Worm (Caenorhabditis elegans) whole organism, late embryonic: Measurements from ENCODE around the gene F22B5.10.

ENCODE experiments used
- C08G9.2 ChIP-seq: sonication (generic microtip); optimal IDR thresholded peaks from 2 replicates; lab custom pipeline; 2016; ENCODE audit warnings: mild to moderate bottlenecking, missing genetic modification characterization, moderate library complexity, missing compliant biosample characterization
- C38D4.7 ChIP-seq: fragments of 200-800 bp; sonication (Bioruptor generic); optimal IDR thresholded peaks from 2 replicates; lab custom pipeline; 2018; ENCODE audit warnings: mild to moderate bottlenecking, missing genetic modification characterization, moderate library complexity, missing compliant biosample characterization
- F13H6.1 ChIP-seq: sonication (generic microtip); optimal IDR thresholded peaks from 2 replicates; lab custom pipeline; 2016; ENCODE audit warnings: missing genetic modification characterization, missing compliant biosample characterization
- K02D7.2 ChIP-seq: sonication (generic microtip); optimal IDR thresholded peaks from 2 replicates; lab custom pipeline; 2017; ENCODE audit warnings: mild to moderate bottlenecking, missing genetic modification characterization, missing compliant biosample characterization
- T23F11.4 ChIP-seq: fragments of 200-800 bp; sonication (Bioruptor generic); optimal IDR thresholded peaks from 2 replicates; lab custom pipeline; 2018; ENCODE audit warnings: mild to moderate bottlenecking, missing genetic modification characterization, missing compliant biosample characterization
- Y22D7AL.16 ChIP-seq: sonication (generic microtip); optimal IDR thresholded peaks from 2 replicates; lab custom pipeline; 2016; ENCODE audit warnings: missing genetic modification characterization, missing compliant biosample characterization
- ahr-1 ChIP-seq: sonication (generic microtip); optimal IDR thresholded peaks from 2 replicates; lab custom pipeline; 2016; ENCODE audit warnings: missing genetic modification characterization, missing compliant biosample characterization
- ceh-18 ChIP-seq: sonication (generic microtip); optimal IDR thresholded peaks from 2 replicates; lab custom pipeline; 2016; ENCODE audit warnings: missing genetic modification characterization, missing compliant biosample characterization
- ceh-19 ChIP-seq: fragments of 200-800 bp; sonication (Bioruptor generic); optimal IDR thresholded peaks from 2 replicates; lab custom pipeline; 2018; ENCODE audit warnings: mild to moderate bottlenecking, missing genetic modification characterization, missing compliant biosample characterization
- ceh-2 ChIP-seq: sonication (generic microtip); optimal IDR thresholded peaks from 2 replicates; lab custom pipeline; 2016; ENCODE audit warnings: missing genotype, missing genetic modification characterization, missing compliant biosample characterization
- ceh-22 ChIP-seq: sonication (generic microtip); optimal IDR thresholded peaks from 2 replicates; lab custom pipeline; 2017; ENCODE audit warnings: missing biosample characterization, missing genetic modification characterization
- ceh-30 ChIP-seq: fragments of 150-350 bp; optimal IDR thresholded peaks from 2 replicates; lab custom pipeline; 2014; ENCODE audit warnings: missing biosample characterization, missing genetic modification characterization
- ceh-31 ChIP-seq: sonication (generic microtip); optimal IDR thresholded peaks from 2 replicates; lab custom pipeline; 2016; ENCODE audit warnings: missing genetic modification characterization, missing compliant biosample characterization
- ceh-45 ChIP-seq: fragments of 200-800 bp; sonication (Bioruptor generic); IDR thresholded peaks from 2 replicates; pipeline ENCODE4 v1.3.6; 2022; ENCODE audit warnings: missing genetic modification reagents, missing genetic modification characterization, missing compliant biosample characterization
- ceh-48 ChIP-seq: sonication (generic microtip); optimal IDR thresholded peaks from 2 replicates; lab custom pipeline; 2016; ENCODE audit warnings: missing genetic modification characterization, inconsistent platforms, missing compliant biosample characterization
- ceh-6 ChIP-seq: fragments of 200-800 bp; sonication (Bioruptor generic); optimal IDR thresholded peaks from 2 replicates; lab custom pipeline; 2018; ENCODE audit warnings: mild to moderate bottlenecking, missing genetic modification characterization, missing compliant biosample characterization
- ceh-9 ChIP-seq: sonication (generic microtip); optimal IDR thresholded peaks from 2 replicates; lab custom pipeline; 2016; ENCODE audit warnings: mild to moderate bottlenecking, missing genetic modification characterization, inconsistent platforms, missing compliant biosample characterization
- che-1 ChIP-seq: sonication (generic microtip); optimal IDR thresholded peaks from 2 replicates; lab custom pipeline; 2016; ENCODE audit warnings: mild to moderate bottlenecking, missing genetic modification characterization, missing compliant biosample characterization
- elt-2 ChIP-seq: sonication (generic microtip); optimal IDR thresholded peaks from 2 replicates; lab custom pipeline; 2016; ENCODE audit warnings: missing genetic modification reagents, missing genetic modification characterization, missing compliant biosample characterization
- ets-4 ChIP-seq: sonication (generic microtip); optimal IDR thresholded peaks from 2 replicates; lab custom pipeline; 2016; ENCODE audit warnings: missing genetic modification characterization, missing compliant biosample characterization
- eyg-1 ChIP-seq: sonication (generic microtip); optimal IDR thresholded peaks from 2 replicates; lab custom pipeline; 2016; ENCODE audit warnings: missing genotype, missing genetic modification characterization, missing compliant biosample characterization
- fkh-10 ChIP-seq: fragments of 150-350 bp; optimal IDR thresholded peaks from 2 replicates; lab custom pipeline; 2014; ENCODE audit warnings: missing biosample characterization, missing genetic modification reagents, missing genetic modification characterization
- fkh-6 ChIP-seq: sonication (generic microtip); optimal IDR thresholded peaks from 2 replicates; lab custom pipeline; 2016; ENCODE audit warnings: missing genetic modification characterization, missing compliant biosample characterization
- gmeb-2 ChIP-seq: sonication (generic microtip); optimal IDR thresholded peaks from 2 replicates; lab custom pipeline; 2016; ENCODE audit warnings: missing genetic modification characterization, inconsistent platforms, missing compliant biosample characterization
- hlh-30 ChIP-seq: sonication (generic microtip); optimal IDR thresholded peaks from 2 replicates; lab custom pipeline; 2017; ENCODE audit warnings: antibody characterized with exemption, missing genetic modification characterization, missing compliant biosample characterization; ENCODE audit not compliant: insufficient read depth
- hlh-6 ChIP-seq: sonication (generic microtip); optimal IDR thresholded peaks from 2 replicates; lab custom pipeline; 2016; ENCODE audit warnings: missing genotype, missing genetic modification characterization, missing compliant biosample characterization
- madf-2 ChIP-seq: sonication (generic microtip); optimal IDR thresholded peaks from 2 replicates; lab custom pipeline; 2017; ENCODE audit warnings: missing genetic modification characterization, missing compliant biosample characterization
- mec-3 ChIP-seq: sonication (generic microtip); optimal IDR thresholded peaks from 2 replicates; lab custom pipeline; 2016; ENCODE audit warnings: borderline replicate concordance, missing genetic modification characterization, missing compliant biosample characterization
- nfya-1 ChIP-seq: sonication (generic microtip); optimal IDR thresholded peaks from 2 replicates; lab custom pipeline; 2017; ENCODE audit warnings: missing genetic modification characterization, mild to moderate bottlenecking, missing compliant biosample characterization, antibody characterized with exemption, moderate library complexity
- nhr-11 ChIP-seq: fragments of 150-350 bp; optimal IDR thresholded peaks from 2 replicates; lab custom pipeline; 2014; ENCODE audit warnings: missing biosample characterization, missing genetic modification characterization
- nhr-232 ChIP-seq: sonication (generic microtip); optimal IDR thresholded peaks from 2 replicates; lab custom pipeline; 2016; ENCODE audit warnings: missing genetic modification characterization, missing compliant biosample characterization
- npax-4 ChIP-seq: sonication (generic microtip); optimal IDR thresholded peaks from 2 replicates; lab custom pipeline; 2016; ENCODE audit warnings: missing genetic modification characterization, missing compliant biosample characterization
- odd-2 ChIP-seq: sonication (generic microtip); optimal IDR thresholded peaks from 2 replicates; lab custom pipeline; 2017; ENCODE audit warnings: antibody characterized with exemption, mild to moderate bottlenecking, missing genetic modification characterization, missing compliant biosample characterization
- pat-9 ChIP-seq: fragments of 200-800 bp; sonication (Bioruptor generic); optimal IDR thresholded peaks from 2 replicates; lab custom pipeline; 2018; ENCODE audit warnings: mild to moderate bottlenecking, missing genetic modification characterization, moderate library complexity, missing compliant biosample characterization
- pha-4 ChIP-seq: fragments of 150-350 bp; optimal IDR thresholded peaks from 2 replicates; lab custom pipeline; 2018; ENCODE audit warnings: missing biosample characterization, missing genetic modification reagents, missing genetic modification characterization
- pqm-1 ChIP-seq: sonication (generic microtip); optimal IDR thresholded peaks from 2 replicates; lab custom pipeline; 2016; ENCODE audit warnings: missing genetic modification characterization, missing compliant biosample characterization
- pros-1 ChIP-seq: fragments of 150-350 bp; optimal IDR thresholded peaks from 2 replicates; lab custom pipeline; 2014; ENCODE audit warnings: missing biosample characterization, missing genetic modification reagents, missing genetic modification characterization
- ref-2 ChIP-seq: sonication (generic microtip); optimal IDR thresholded peaks from 2 replicates; lab custom pipeline; 2016; ENCODE audit warnings: missing genetic modification characterization, missing compliant biosample characterization
- sdc-2 ChIP-seq: sonication (generic microtip); optimal IDR thresholded peaks from 2 replicates; lab custom pipeline; 2016; ENCODE audit warnings: missing genotype, missing genetic modification characterization, missing compliant biosample characterization
- sox-4 ChIP-seq: sonication (generic microtip); optimal IDR thresholded peaks from 2 replicates; lab custom pipeline; 2017; ENCODE audit warnings: mild to moderate bottlenecking, missing genetic modification characterization, inconsistent platforms, missing compliant biosample characterization
- tbx-2 ChIP-seq: sonication (generic microtip); optimal IDR thresholded peaks from 2 replicates; lab custom pipeline; 2016; ENCODE audit warnings: missing genetic modification characterization, missing compliant biosample characterization
- zip-5 ChIP-seq: sonication (generic microtip); optimal IDR thresholded peaks from 2 replicates; lab custom pipeline; 2016; ENCODE audit warnings: missing genetic modification characterization, missing compliant biosample characterization
- ztf-16 ChIP-seq: sonication (generic microtip); optimal IDR thresholded peaks from 2 replicates; lab custom pipeline; 2017; ENCODE audit warnings: missing genetic modification characterization, missing compliant biosample characterization

The F22B5.10 gene

DNA sequence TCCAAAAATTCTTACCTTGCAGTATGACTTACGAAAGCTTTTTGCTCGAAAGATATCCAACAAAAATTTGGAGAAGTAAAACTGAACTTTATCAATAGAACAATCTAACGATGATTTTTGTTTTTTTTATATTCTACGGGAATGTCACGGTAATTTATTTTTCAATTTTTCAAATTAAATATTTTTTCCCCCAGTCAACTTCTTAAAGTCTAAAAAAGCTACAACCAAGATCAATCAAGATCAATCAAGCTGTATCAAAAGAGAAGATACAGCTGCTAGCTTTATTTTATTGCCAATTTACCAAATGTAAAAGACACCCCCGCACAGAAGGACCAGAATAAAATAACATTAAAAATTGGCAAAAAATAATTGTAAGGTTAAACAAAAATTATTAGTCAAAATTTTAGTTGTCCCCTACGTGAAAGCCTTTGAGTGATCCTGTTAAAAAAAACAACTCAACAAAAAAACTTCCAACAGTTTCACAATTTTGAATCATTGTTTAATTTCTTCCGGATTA is 8.4 kb downstream of the F22B5.10 start, which contains the start of the genes M05D6.1 and M05D6.3:
Gene M05D6.1, minus strand, starts transcription at position 101 of the 517 bp plus-strand sequence.
Gene M05D6.3, plus strand, starts transcription at position 467 of the 517 bp plus-strand sequence.
- TF ChIP-seq ceh-2 (no peak), F13H6.1 (tag; lab: Kevin White, UChicago) (no peak), ets-4 (tag; lab: Kevin White, UChicago) (no peak), fkh-10 (GFP tag; lab: Kevin White, UChicago) (no peak), pqm-1 (tag; lab: Kevin White, UChicago) (no peak), ceh-18 (tag; lab: Kevin White, UChicago) (no peak), gmeb-2 (tag; lab: Kevin White, UChicago) (no peak), ceh-30 (tag; lab: Kevin White, UChicago) (no peak), ceh-31 (tag; lab: Kevin White, UChicago) (no peak), odd-2 (no peak), hlh-6 (no peak), Y22D7AL.16 (tag; lab: Kevin White, UChicago) (no peak)

DNA sequence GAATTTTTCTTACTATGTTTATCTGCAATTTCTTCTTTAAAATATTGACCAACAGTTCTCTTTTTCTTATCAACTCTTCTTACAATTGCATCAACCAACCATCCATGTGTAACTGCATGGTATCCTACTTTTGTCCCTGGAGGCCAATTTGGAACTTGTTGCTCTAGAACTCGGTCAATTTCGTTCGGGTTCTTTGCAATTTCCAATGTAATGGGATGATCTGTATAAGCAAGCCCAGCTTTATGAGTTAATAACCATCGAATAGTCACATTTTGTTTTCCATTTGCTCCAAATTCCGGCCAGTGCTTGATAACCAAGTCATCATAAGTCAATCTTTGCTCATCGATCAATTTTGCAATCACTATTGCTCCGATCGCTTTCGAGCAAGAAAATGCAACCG is 12.4 kb downstream of the F22B5.10 start:
- no peak for TF ChIP-seq ceh-6 (GFP tag; lab: Kevin White, UChicago)
- TF ChIP-seq ceh-22 (tag; lab: Kevin White, UChicago) = no peak
- no peak for TF ChIP-seq sdc-2 (tag; lab: Kevin White, UChicago)
- TF ChIP-seq nfya-1 = no peak
- no peak for TF ChIP-seq ceh-19 (GFP tag; lab: Kevin White, UChicago)
- no peak for TF ChIP-seq C38D4.7
- no peak for TF ChIP-seq tbx-2
- no peak for TF ChIP-seq ets-4 (tag; lab: Kevin White, UChicago)
- TF ChIP-seq eyg-1 = no peak
- TF ChIP-seq pat-9 (tag; lab: Kevin White, UChicago) = no peak
- no peak for TF ChIP-seq madf-2 (tag; lab: Kevin White, UChicago)
- TF ChIP-seq ref-2 = no peak
- no peak for TF ChIP-seq elt-2 (tag; lab: Kevin White, UChicago)
- TF ChIP-seq nhr-11 (tag; lab: Kevin White, UChicago) = no peak
- TF ChIP-seq ceh-48 (tag; lab: Kevin White, UChicago) = no peak
- TF ChIP-seq ahr-1 (tag; lab: Kevin White, UChicago) = no peak
- no peak for TF ChIP-seq che-1 (tag; lab: Kevin White, UChicago)
- TF ChIP-seq odd-2 = no peak
- TF ChIP-seq nhr-232 (tag; lab: Kevin White, UChicago) = no peak

DNA sequence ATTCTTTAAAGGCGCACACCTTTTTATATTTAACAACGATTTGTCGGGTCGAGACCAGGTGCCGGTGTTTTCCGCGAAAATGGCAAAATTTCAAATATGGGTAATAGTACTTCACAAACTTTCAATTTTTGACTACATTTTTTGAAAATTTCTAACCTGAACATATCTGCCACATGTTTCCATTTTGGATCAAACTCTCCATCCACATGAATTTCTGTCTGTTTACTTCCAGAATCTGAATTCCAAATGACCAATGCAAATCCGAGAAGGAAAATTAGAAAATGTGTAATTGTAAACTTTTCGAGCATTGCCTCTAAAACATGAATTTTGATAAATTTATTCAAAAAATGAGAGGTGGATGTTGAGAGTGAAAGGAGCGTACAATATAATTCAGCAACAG is 13.2 kb downstream of the F22B5.10 start, which contains the start of gene lact-4:
Gene lact-4, minus strand, starts transcription at position 313 of the 400 bp plus-strand sequence.
- TF ChIP-seq gmeb-2 (tag; lab: Kevin White, UChicago) = no peak
- TF ChIP-seq ceh-2 = no peak
- no peak for TF ChIP-seq T23F11.4 (GFP tag; lab: Kevin White, UChicago)
- no peak for TF ChIP-seq C08G9.2 (tag; lab: Kevin White, UChicago)
- no peak for TF ChIP-seq C38D4.7
- no peak for TF ChIP-seq npax-4 (tag; lab: Kevin White, UChicago)
- TF ChIP-seq fkh-6 (tag; lab: Kevin White, UChicago) = no peak
- TF ChIP-seq zip-5 (tag; lab: Kevin White, UChicago) = no peak
- no peak for TF ChIP-seq pros-1 (tag; lab: Kevin White, UChicago)
- TF ChIP-seq pha-4 (tag; lab: Kevin White, UChicago) = no peak
- no peak for TF ChIP-seq ztf-16 (tag; lab: Kevin White, UChicago)
- no peak for TF ChIP-seq tbx-2
- no peak for TF ChIP-seq hlh-30 (tag; lab: Kevin White, UChicago)
- no peak for TF ChIP-seq ceh-6 (GFP tag; lab: Kevin White, UChicago)
- TF ChIP-seq ceh-45 (GFP tag; lab: Robert Waterston, UW) = no peak
- no peak for TF ChIP-seq ceh-9
- TF ChIP-seq mec-3 (tag; lab: Kevin White, UChicago) = no peak
- TF ChIP-seq sox-4 (tag; lab: Kevin White, UChicago) = no peak
- TF ChIP-seq K02D7.2 (tag; lab: Kevin White, UChicago) = no peak
